Worm (Caenorhabditis elegans) whole organism, mixed stage, embryonic: Measurements from ENCODE around the gene F56C9.10.
A peak's percentile ranks its signal among the peaks of the same experiment; 100 is the strongest.

Source experiments
- M03D4.4 ChIP-seq: sonication (generic microtip); optimal IDR thresholded peaks from 2 replicates; lab custom pipeline; 2017; ENCODE audit warnings: mild to moderate bottlenecking, missing genetic modification characterization, missing compliant biosample characterization
- bed-3 ChIP-seq: fragments of 200-800 bp; sonication (Bioruptor generic); optimal IDR thresholded peaks from 3 replicates; lab custom pipeline; 2018; ENCODE audit warnings: mild to moderate bottlenecking, missing genetic modification characterization, moderate library complexity, missing compliant biosample characterization
- blmp-1 ChIP-seq: fragments of 150-350 bp; optimal IDR thresholded peaks from 2 replicates; lab custom pipeline; 2014; ENCODE audit warnings: missing biosample characterization, missing genetic modification characterization
- ceh-83 ChIP-seq: fragments of 200-800 bp; sonication (Bioruptor generic); optimal IDR thresholded peaks from 2 replicates; lab custom pipeline; 2018; ENCODE audit warnings: mild to moderate bottlenecking, missing genetic modification characterization, missing compliant biosample characterization
- ces-1 ChIP-seq: fragments of 150-350 bp; optimal IDR thresholded peaks from 2 replicates; lab custom pipeline; 2014; ENCODE audit warnings: missing biosample characterization, missing genetic modification reagents, missing genetic modification characterization
- cnd-1 ChIP-seq: fragments of 200-800 bp; sonication (Bioruptor generic); optimal IDR thresholded peaks from 2 replicates; lab custom pipeline; 2018; ENCODE audit warnings: mild to moderate bottlenecking, missing genetic modification characterization, missing compliant biosample characterization
- elt-1 ChIP-seq: sonication (generic microtip); optimal IDR thresholded peaks from 2 replicates; lab custom pipeline; 2017; ENCODE audit warnings: missing genetic modification characterization, mild to moderate bottlenecking, missing compliant biosample characterization, antibody characterized with exemption, moderate library complexity, borderline replicate concordance; ENCODE audit not compliant: insufficient read depth
- elt-3 ChIP-seq: fragments of 150-350 bp; optimal IDR thresholded peaks from 2 replicates; lab custom pipeline; 2014; ENCODE audit warnings: missing biosample characterization, missing genetic modification characterization
- flh-1 ChIP-seq: fragments of 200-800 bp; sonication (Bioruptor generic); optimal IDR thresholded peaks from 2 replicates; lab custom pipeline; 2018; ENCODE audit warnings: mild to moderate bottlenecking, missing genetic modification characterization, moderate library complexity, missing compliant biosample characterization
- ham-2 ChIP-seq: fragments of 200-800 bp; sonication (Bioruptor generic); optimal IDR thresholded peaks from 2 replicates; lab custom pipeline; 2018; ENCODE audit warnings: mild to moderate bottlenecking, missing genetic modification characterization, missing compliant biosample characterization
- hlh-1 ChIP-seq: fragments of 150-350 bp; optimal IDR thresholded peaks from 2 replicates; lab custom pipeline; 2014; ENCODE audit warnings: missing biosample characterization, missing genetic modification reagents, missing genetic modification characterization
- lin-13 ChIP-seq: fragments of 150-350 bp; optimal IDR thresholded peaks from 2 replicates; lab custom pipeline; 2014; ENCODE audit warnings: missing biosample characterization, missing genetic modification characterization
- lin-32 ChIP-seq: fragments of 200-800 bp; sonication (Bioruptor generic); optimal IDR thresholded peaks from 2 replicates; lab custom pipeline; 2018; ENCODE audit warnings: mild to moderate bottlenecking, missing genetic modification characterization, missing compliant biosample characterization
- lsy-2 ChIP-seq: fragments of 150-350 bp; optimal IDR thresholded peaks from 2 replicates; lab custom pipeline; 2014; ENCODE audit warnings: missing biosample characterization, missing genetic modification characterization
- mab-5 ChIP-seq: fragments of 150-350 bp; optimal IDR thresholded peaks from 2 replicates; lab custom pipeline; 2014; ENCODE audit warnings: missing biosample characterization, missing genetic modification characterization
- mep-1 ChIP-seq: fragments of 150-350 bp; optimal IDR thresholded peaks from 2 replicates; lab custom pipeline; 2017; ENCODE audit warnings: missing biosample characterization, missing genetic modification reagents, missing genetic modification characterization, inconsistent platforms
- mls-2 ChIP-seq: sonication (generic microtip); optimal IDR thresholded peaks from 2 replicates; lab custom pipeline; 2016; ENCODE audit warnings: mild to moderate bottlenecking, missing genetic modification characterization, moderate library complexity, missing compliant biosample characterization
- nhr-12 ChIP-seq: fragments of 150-350 bp; optimal IDR thresholded peaks from 2 replicates; lab custom pipeline; 2014; ENCODE audit warnings: missing biosample characterization, missing genetic modification characterization
- nhr-2 ChIP-seq: fragments of 150-350 bp; optimal IDR thresholded peaks from 2 replicates; lab custom pipeline; 2014; ENCODE audit warnings: missing biosample characterization, missing genetic modification characterization
- nhr-237 ChIP-seq: fragments of 150-350 bp; optimal IDR thresholded peaks from 2 replicates; lab custom pipeline; 2014; ENCODE audit warnings: missing biosample characterization, missing genetic modification characterization
- nhr-28 ChIP-seq: fragments of 150-350 bp; optimal IDR thresholded peaks from 2 replicates; lab custom pipeline; 2014; ENCODE audit warnings: missing biosample characterization, missing genetic modification characterization
- nhr-76 ChIP-seq: sonication (generic microtip); optimal IDR thresholded peaks from 2 replicates; lab custom pipeline; 2017; ENCODE audit warnings: missing biosample characterization, missing genetic modification characterization
- pha-4 ChIP-seq: fragments of 150-350 bp; optimal IDR thresholded peaks from 2 replicates; lab custom pipeline; 2018; ENCODE audit warnings: missing biosample characterization, missing genetic modification reagents, missing genetic modification characterization
- sem-2 ChIP-seq: fragments of 200-800 bp; sonication (Bioruptor generic); optimal IDR thresholded peaks from 2 replicates; lab custom pipeline; 2018; ENCODE audit warnings: mild to moderate bottlenecking, missing genetic modification characterization, missing compliant biosample characterization
- snpc-4 ChIP-seq: fragments of 150-350 bp; optimal IDR thresholded peaks from 2 replicates; lab custom pipeline; 2014; ENCODE audit warnings: missing biosample characterization, missing genetic modification characterization
- sptf-1 ChIP-seq: sonication (generic microtip); optimal IDR thresholded peaks from 2 replicates; lab custom pipeline; 2017; ENCODE audit warnings: mild to moderate bottlenecking, missing genetic modification characterization, moderate library complexity, missing compliant biosample characterization
- tbx-8 ChIP-seq: fragments of 200-800 bp; sonication (Bioruptor generic); optimal IDR thresholded peaks from 2 replicates; lab custom pipeline; 2018; ENCODE audit warnings: mild to moderate bottlenecking, missing genetic modification characterization, moderate library complexity, missing compliant biosample characterization
- unc-120 ChIP-seq: sonication (generic microtip); optimal IDR thresholded peaks from 2 replicates; lab custom pipeline; 2017; ENCODE audit warnings: missing genetic modification characterization, missing compliant biosample characterization; ENCODE audit not compliant: poor library complexity, severe bottlenecking
- unc-39 ChIP-seq: fragments of 150-350 bp; optimal IDR thresholded peaks from 2 replicates; lab custom pipeline; 2014; ENCODE audit warnings: missing biosample characterization, missing genetic modification characterization
- unc-62 ChIP-seq: fragments of 150-350 bp; optimal IDR thresholded peaks from 2 replicates; lab custom pipeline; 2014; ENCODE audit warnings: missing biosample characterization, missing genetic modification reagents, missing genetic modification characterization
- zip-8 ChIP-seq: fragments of 150-350 bp; optimal IDR thresholded peaks from 2 replicates; lab custom pipeline; 2014; ENCODE audit warnings: missing biosample characterization, missing genetic modification characterization
- ztf-11 ChIP-seq: fragments of 150-350 bp; optimal IDR thresholded peaks from 2 replicates; lab custom pipeline; 2014; ENCODE audit warnings: missing biosample characterization, missing genetic modification characterization

F56C9.10 gene

ce11 chrIII:7365602-7366001, 30.5 kb upstream of the F56C9.10 start, which contains the start of gene F08F8.11:
TSS of gene F08F8.11 (plus strand) at chrIII:7365902.
- no peak for TF ChIP-seq unc-39 (tag; lab: Kevin White, UChicago)
- no peak for TF ChIP-seq sptf-1 (tag; lab: Kevin White, UChicago)
- TF ChIP-seq nhr-237 (tag; lab: Kevin White, UChicago), result no peak
- no peak for TF ChIP-seq zip-8 (tag; lab: Kevin White, UChicago)
- no peak for TF ChIP-seq sem-2 (GFP tag; lab: Kevin White, UChicago)
- no peak for TF ChIP-seq lin-32
- TF ChIP-seq mep-1 (tag; lab: Kevin White, UChicago), result no peak
- no peak for TF ChIP-seq mls-2 (tag; lab: Kevin White, UChicago)
- TF ChIP-seq hlh-1 (tag; lab: Kevin White, UChicago), result no peak
- no peak for TF ChIP-seq cnd-1 (tag; lab: Kevin White, UChicago)
- TF ChIP-seq mab-5, result no peak
- TF ChIP-seq nhr-12, result no peak
- no peak for TF ChIP-seq snpc-4

- TF ChIP-seq sptf-1 (tag; lab: Kevin White, UChicago) (no peak), bed-3 (GFP tag; lab: Kevin White, UChicago) (no peak), nhr-237 (tag; lab: Kevin White, UChicago) (no peak), cnd-1 (tag; lab: Kevin White, UChicago) (no peak), tbx-8 (GFP tag; lab: Kevin White, UChicago) (no peak), ceh-83 (GFP tag; lab: Kevin White, UChicago) (no peak), sem-2 (GFP tag; lab: Kevin White, UChicago) (no peak), ces-1 (GFP tag; lab: Kevin White, UChicago) (peak; percentile 45), mep-1 (tag; lab: Kevin White, UChicago) (peak; percentile 44), M03D4.4 (tag; lab: Kevin White, UChicago) (no peak), lsy-2 (tag; lab: Kevin White, UChicago) (peak; percentile 64), mls-2 (tag; lab: Kevin White, UChicago) (no peak), nhr-12 (no peak), nhr-76 (tag; lab: Kevin White, UChicago) (no peak), pha-4 (tag; lab: Kevin White, UChicago) (no peak)
These were observed 24.0 kb upstream of the F56C9.10 start, which contains the start of the genes eco-1 and hmgr-1 for ce11 chrIII:7359037-7359548. TSS of gene eco-1 (minus strand) at chrIII:7359095. TSS of gene hmgr-1 (plus strand) at chrIII:7359498.

- TF ChIP-seq nhr-28 (tag; lab: Kevin White, UChicago), result no peak
- TF ChIP-seq unc-62, result no peak
- no peak for TF ChIP-seq lin-32
- TF ChIP-seq ham-2 (GFP tag; lab: Kevin White, UChicago), result no peak
- TF ChIP-seq ztf-11 (tag; lab: Kevin White, UChicago), result no peak
- TF ChIP-seq nhr-76 (tag; lab: Kevin White, UChicago), result no peak
- no peak for TF ChIP-seq unc-39 (tag; lab: Kevin White, UChicago)
- TF ChIP-seq nhr-2, result no peak
- TF ChIP-seq mep-1 (tag; lab: Kevin White, UChicago), result no peak
- no peak for TF ChIP-seq ceh-83 (GFP tag; lab: Kevin White, UChicago)
- TF ChIP-seq bed-3 (GFP tag; lab: Kevin White, UChicago), result no peak
- TF ChIP-seq nhr-12, result no peak
- TF ChIP-seq ces-1 (GFP tag; lab: Kevin White, UChicago), result no peak
- no peak for TF ChIP-seq hlh-1 (tag; lab: Kevin White, UChicago)
- TF ChIP-seq mab-5, result no peak
- TF ChIP-seq nhr-237 (tag; lab: Kevin White, UChicago), result no peak
- TF ChIP-seq blmp-1 (tag; lab: Kevin White, UChicago), result no peak
- no peak for TF ChIP-seq snpc-4
- no peak for TF ChIP-seq flh-1
These were observed 23.5 kb upstream of the F56C9.10 start for ce11 chrIII:7358627-7359026.

ce11 chrIII:7357356-7357755, 22.2 kb upstream of the F56C9.10 start, which contains the start of gene F08F8.10:
TSS of gene F08F8.10 (minus strand) at chrIII:7357393.
- peak; percentile 0 for TF ChIP-seq ces-1 (GFP tag; lab: Kevin White, UChicago)
- TF ChIP-seq lin-13 (tag; lab: Kevin White, UChicago), result no peak

- TF ChIP-seq unc-39 (tag; lab: Kevin White, UChicago) (no peak), ham-2 (GFP tag; lab: Kevin White, UChicago) (no peak), unc-62 (no peak), snpc-4 (no peak), cnd-1 (tag; lab: Kevin White, UChicago) (no peak), elt-3 (tag; lab: Kevin White, UChicago) (no peak), flh-1 (no peak), bed-3 (GFP tag; lab: Kevin White, UChicago) (no peak), elt-1 (tag; lab: Kevin White, UChicago) (no peak), nhr-28 (tag; lab: Kevin White, UChicago) (no peak), mab-5 (no peak), unc-120 (tag; lab: Kevin White, UChicago) (no peak)
These were observed 18.8 kb upstream of the F56C9.10 start, which contains the start of gene F08F8.9 for ce11 chrIII:7353871-7354270. TSS of gene F08F8.9 (minus strand) at chrIII:7353971.
